Fruit fly (Drosophila melanogaster) whole organism, embryonic: ENCODE measurements around the gene CG43127.

ENCODE experiments used
- CG10147 ChIP-seq: fragments of 200-800 bp; sonication (Bioruptor generic); optimal IDR thresholded peaks from 2 replicates; lab custom pipeline; 2019; ENCODE audit warnings: missing biosample characterization, mild to moderate bottlenecking, missing genetic modification characterization, moderate library complexity
- CG10654 ChIP-seq: fragments of 200-800 bp; sonication (Bioruptor generic); optimal IDR thresholded peaks from 2 replicates; lab custom pipeline; 2016; ENCODE audit warnings: missing biosample characterization, missing genetic modification characterization
- CG11560 ChIP-seq: fragments of 200-800 bp; sonication (Bioruptor generic); IDR thresholded peaks from 3 replicates; pipeline ENCODE4 v1.3.6; 2022; ENCODE audit warnings: missing biosample characterization, missing genetic modification characterization
- CG12236 ChIP-seq: fragments of 200-800 bp; sonication (Bioruptor generic); optimal IDR thresholded peaks from 2 replicates; lab custom pipeline; 2016; ENCODE audit warnings: missing biosample characterization, missing genetic modification characterization
- CG15269 ChIP-seq: fragments of 200-800 bp; sonication (Bioruptor generic); optimal IDR thresholded peaks from 2 replicates; lab custom pipeline; 2018; ENCODE audit warnings: missing biosample characterization, mild to moderate bottlenecking, missing genetic modification characterization, moderate library complexity
- CG1603 ChIP-seq: fragments of 200-800 bp; sonication (Bioruptor generic); optimal IDR thresholded peaks from 2 replicates; lab custom pipeline; 2019; ENCODE audit warnings: missing biosample characterization, mild to moderate bottlenecking, missing genetic modification characterization, moderate library complexity
- CG17328 ChIP-seq: fragments of 200-800 bp; sonication (Bioruptor generic); IDR thresholded peaks from 2 replicates; pipeline ENCODE4 v1.3.6; 2022; ENCODE audit warnings: missing biosample characterization, missing genetic modification characterization
- CG17361 ChIP-seq: fragments of 200-800 bp; sonication (Bioruptor generic); IDR thresholded peaks from 3 replicates; pipeline ENCODE4 v1.3.6; 2022; ENCODE audit warnings: missing biosample characterization, missing genetic modification characterization
- CG18262 ChIP-seq: fragments of 200-800 bp; optimal IDR thresholded peaks from 3 replicates; lab custom pipeline; 2019; ENCODE audit warnings: missing biosample characterization, mild to moderate bottlenecking, missing genetic modification characterization, moderate library complexity
- CG18599 ChIP-seq: fragments of 200-800 bp; sonication (Bioruptor generic); optimal IDR thresholded peaks from 3 replicates; lab custom pipeline; 2017; ENCODE audit warnings: missing biosample characterization, missing genetic modification characterization, mild to moderate bottlenecking, moderate library complexity, missing genetic modification reagents
- CG2678 ChIP-seq: fragments of 200-800 bp; sonication (Bioruptor generic); optimal IDR thresholded peaks from 3 replicates; lab custom pipeline; 2019; ENCODE audit warnings: missing biosample characterization, mild to moderate bottlenecking, missing genetic modification characterization, moderate library complexity
- CG30431 ChIP-seq: fragments of 200-800 bp; sonication (Bioruptor generic); optimal IDR thresholded peaks from 2 replicates; lab custom pipeline; 2017; ENCODE audit warnings: missing biosample characterization, missing genetic modification characterization
- CG34224 ChIP-seq: fragments of 200-800 bp; sonication (Bioruptor generic); IDR thresholded peaks from 3 replicates; pipeline ENCODE4 v1.3.6; 2022; ENCODE audit warnings: missing biosample characterization, missing genetic modification characterization; ENCODE audit not compliant: partially characterized antibody
- CG3838 ChIP-seq: fragments of 200-800 bp; sonication (Bioruptor generic); optimal IDR thresholded peaks from 3 replicates; lab custom pipeline; 2016; ENCODE audit warnings: missing biosample characterization, missing genetic modification characterization
- CG6854 ChIP-seq: fragments of 200-800 bp; sonication (Bioruptor generic); optimal IDR thresholded peaks from 3 replicates; lab custom pipeline; 2017; ENCODE audit warnings: missing biosample characterization, mild to moderate bottlenecking, missing genetic modification characterization
- CG7372 ChIP-seq: fragments of 200-800 bp; sonication (Bioruptor generic); IDR thresholded peaks from 2 replicates; pipeline ENCODE4 v1.3.6; 2022; ENCODE audit warnings: missing biosample characterization, missing genetic modification characterization
- Dek ChIP-seq: fragments of 200-800 bp; sonication (Bioruptor generic); optimal IDR thresholded peaks from 3 replicates; lab custom pipeline; 2019; ENCODE audit warnings: missing biosample characterization, mild to moderate bottlenecking, missing genetic modification characterization, moderate library complexity
- Dip2 ChIP-seq: fragments of 200-800 bp; sonication (Bioruptor generic); IDR thresholded peaks from 2 replicates; pipeline ENCODE4 v1.3.6; 2022; ENCODE audit warnings: missing biosample characterization, missing genetic modification characterization
- Doc2 ChIP-seq: fragments of 200-800 bp; sonication (Bioruptor generic); IDR thresholded peaks from 2 replicates; pipeline ENCODE4 v1.3.6; 2022; ENCODE audit warnings: missing biosample characterization, missing genetic modification characterization
- Drgx ChIP-seq: fragments of 200-800 bp; sonication (Bioruptor generic); IDR thresholded peaks from 2 replicates; pipeline ENCODE4 v1.3.6; 2022; ENCODE audit warnings: missing biosample characterization, missing genetic modification characterization
- E2f2 ChIP-seq: fragments of 200-800 bp; sonication (Bioruptor generic); IDR thresholded peaks from 2 replicates; pipeline ENCODE4 v1.3.6; 2022; ENCODE audit warnings: missing biosample characterization, missing genetic modification characterization
- HLH3B ChIP-seq: fragments of 200-800 bp; sonication (Bioruptor generic); IDR thresholded peaks from 2 replicates; pipeline ENCODE4 v1.3.6; 2022; ENCODE audit warnings: missing biosample characterization, missing genetic modification characterization
- MTF-1 ChIP-seq: fragments of 200-800 bp; sonication (Bioruptor generic); optimal IDR thresholded peaks from 2 replicates; lab custom pipeline; 2018; ENCODE audit warnings: missing biosample characterization, mild to moderate bottlenecking, missing genetic modification characterization, borderline replicate concordance
- Mad ChIP-seq: fragments of 200-800 bp; sonication (Bioruptor generic); optimal IDR thresholded peaks from 2 replicates; lab custom pipeline; 2016; ENCODE audit warnings: missing biosample characterization, missing genetic modification characterization
- Max ChIP-seq: fragments of 200-800 bp; sonication (Bioruptor generic); optimal IDR thresholded peaks from 2 replicates; lab custom pipeline; 2016; ENCODE audit warnings: missing biosample characterization, mild to moderate bottlenecking, missing genetic modification characterization
- Mes4 ChIP-seq: fragments of 200-800 bp; sonication (Bioruptor generic); optimal IDR thresholded peaks from 2 replicates; lab custom pipeline; 2016; ENCODE audit warnings: missing biosample characterization, missing genetic modification characterization
- NC2α ChIP-seq: fragments of 200-800 bp; sonication (Bioruptor generic); optimal IDR thresholded peaks from 2 replicates; lab custom pipeline; 2016; ENCODE audit warnings: missing biosample characterization, missing genetic modification characterization
- Nf-YA ChIP-seq: fragments of 200-800 bp; sonication (Bioruptor generic); IDR thresholded peaks from 2 replicates; pipeline ENCODE4 v1.3.6; 2022; ENCODE audit warnings: missing biosample characterization, missing genetic modification characterization
- Opbp ChIP-seq: fragments of 200-800 bp; sonication (Bioruptor generic); IDR thresholded peaks from 3 replicates; pipeline ENCODE4 v1.3.6; 2022; ENCODE audit warnings: missing biosample characterization, missing genetic modification characterization; ENCODE audit not compliant: partially characterized antibody
- Poxn ChIP-seq: fragments of 200-800 bp; sonication (Bioruptor generic); IDR thresholded peaks from 2 replicates; pipeline ENCODE4 v1.3.6; 2022; ENCODE audit warnings: missing biosample characterization, missing genetic modification characterization
- btn ChIP-seq: fragments of 200-800 bp; sonication (Bioruptor generic); optimal IDR thresholded peaks from 2 replicates; lab custom pipeline; 2016; ENCODE audit warnings: missing biosample characterization, missing genetic modification characterization
- dysf ChIP-seq: fragments of 200-800 bp; sonication (Bioruptor generic); IDR thresholded peaks from 3 replicates; pipeline ENCODE4 v1.3.6; 2022; ENCODE audit warnings: missing biosample characterization, missing genetic modification characterization
- fru ChIP-seq: fragments of >200 bp; optimal IDR thresholded peaks from 2 replicates; lab custom pipeline; 2017
- gem ChIP-seq: fragments of 200-800 bp; sonication (Bioruptor generic); optimal IDR thresholded peaks from 2 replicates; lab custom pipeline; 2019; ENCODE audit warnings: missing biosample characterization, mild to moderate bottlenecking, missing genetic modification characterization, moderate library complexity
- grau ChIP-seq: fragments of 200-800 bp; optimal IDR thresholded peaks from 3 replicates; lab custom pipeline; 2019; ENCODE audit warnings: missing biosample characterization, mild to moderate bottlenecking, missing genetic modification characterization, moderate library complexity
- gsb-n ChIP-seq: fragments of 200-800 bp; sonication (Bioruptor generic); optimal IDR thresholded peaks from 3 replicates; lab custom pipeline; 2018; ENCODE audit warnings: missing biosample characterization, mild to moderate bottlenecking, missing genetic modification characterization
- hbn ChIP-seq: fragments of 200-800 bp; sonication (Bioruptor generic); IDR thresholded peaks from 2 replicates; pipeline ENCODE4 v1.3.6; 2022; ENCODE audit warnings: missing biosample characterization, missing genetic modification characterization; ENCODE audit not compliant: partially characterized antibody
- insv ChIP-seq, 2 experiments: fragments of 200-800 bp; sonication (Bioruptor generic); optimal IDR thresholded peaks; 3 replicates each; lab custom pipeline; 2016 to 2018; ENCODE audit warnings: missing biosample characterization in 2 of 2, missing genetic modification characterization in 2 of 2
- inv ChIP-seq: fragments of 200-800 bp; sonication (Bioruptor generic); IDR thresholded peaks from 2 replicates; pipeline ENCODE4 v1.3.6; 2022; ENCODE audit warnings: missing biosample characterization, missing genetic modification characterization; ENCODE audit not compliant: partially characterized antibody
- jing ChIP-seq: fragments of 200-800 bp; sonication (Bioruptor generic); optimal IDR thresholded peaks from 2 replicates; lab custom pipeline; 2018; ENCODE audit warnings: missing biosample characterization, mild to moderate bottlenecking, missing genetic modification characterization
- ken ChIP-seq: fragments of 200-800 bp; sonication (Bioruptor generic); IDR thresholded peaks from 3 replicates; pipeline ENCODE4 v1.3.6; 2022; ENCODE audit warnings: missing biosample characterization, missing genetic modification characterization
- lbe ChIP-seq: fragments of 200-800 bp; sonication (Bioruptor generic); optimal IDR thresholded peaks from 2 replicates; lab custom pipeline; 2016; ENCODE audit warnings: missing biosample characterization, mild to moderate bottlenecking, missing genetic modification characterization
- pho ChIP-seq: fragments of 200-800 bp; sonication (Bioruptor generic); optimal IDR thresholded peaks from 2 replicates; lab custom pipeline; 2016; ENCODE audit warnings: missing biosample characterization, missing genetic modification characterization
- repo ChIP-seq: fragments of 200-800 bp; sonication (Bioruptor generic); optimal IDR thresholded peaks from 2 replicates; lab custom pipeline; 2016; ENCODE audit warnings: missing biosample characterization, missing genetic modification characterization
- ro ChIP-seq: fragments of 200-800 bp; sonication (Bioruptor generic); IDR thresholded peaks from 2 replicates; pipeline ENCODE4 v1.3.6; 2022; ENCODE audit warnings: missing biosample characterization, missing genetic modification characterization
- sens-2 ChIP-seq: fragments of 200-800 bp; sonication (Bioruptor generic); IDR thresholded peaks from 2 replicates; pipeline ENCODE4 v1.3.6; 2022; ENCODE audit warnings: missing biosample characterization, missing genetic modification characterization
- sisA ChIP-seq: fragments of 200-800 bp; sonication (Bioruptor generic); IDR thresholded peaks from 2 replicates; pipeline ENCODE4 v1.3.6; 2022; ENCODE audit warnings: missing biosample characterization, missing genetic modification characterization
- sr ChIP-seq: fragments of 200-800 bp; sonication (Bioruptor generic); IDR thresholded peaks from 3 replicates; pipeline ENCODE4 v1.3.6; 2022; ENCODE audit warnings: missing biosample characterization, missing genetic modification characterization
- tio ChIP-seq: fragments of 200-800 bp; sonication (Bioruptor generic); optimal IDR thresholded peaks from 2 replicates; lab custom pipeline; 2017; ENCODE audit warnings: missing biosample characterization, missing genetic modification characterization, inconsistent platforms
- tna ChIP-seq: fragments of 200-800 bp; sonication (Bioruptor generic); IDR thresholded peaks from 2 replicates; pipeline ENCODE4 v1.3.6; 2022; ENCODE audit warnings: missing biosample characterization, missing genetic modification characterization; ENCODE audit not compliant: partially characterized antibody
- vnd ChIP-seq: fragments of 200-800 bp; sonication (Bioruptor generic); IDR thresholded peaks from 3 replicates; pipeline ENCODE4 v1.3.6; 2022; ENCODE audit warnings: missing biosample characterization, missing genetic modification characterization; ENCODE audit not compliant: partially characterized antibody
- wdn ChIP-seq: fragments of 200-800 bp; sonication (Bioruptor generic); IDR thresholded peaks from 2 replicates; pipeline ENCODE4 v1.3.6; 2022; ENCODE audit warnings: missing biosample characterization, missing genetic modification characterization

The CG43127 gene

dm6 chr3L:10637819-10638218, 12.4 kb upstream of the CG43127 start, which contains the start of gene Cnep1r2 (continued):
- TF ChIP-seq CG17361 (GFP tag; lab: Robert Waterston, UW) (peak; percentile 98), sisA (GFP tag; lab: Robert Waterston, UW) (peak; percentile 94), CG18262 (tag; lab: Kevin White, UChicago) (peak; percentile 98), Max (peak; percentile 87), sr (GFP tag; lab: Robert Waterston, UW) (peak; percentile 68; the same call in 1 of the 3 replicates), lbe (GFP tag; lab: Kevin White, UChicago) (peak; percentile 92), ken (GFP tag; lab: Robert Waterston, UW) (peak; percentile 95), CG18599 (GFP tag; lab: Kevin White, UChicago) (peak; percentile 96), insv (GFP tag; optimal IDR thresholded peaks at IDR 0.05; lab: Kevin White, UChicago) (peak in 1 of 2 experiments; percentile 81), HLH3B (GFP tag; lab: Robert Waterston, UW) (peak; percentile 95), Doc2 (GFP tag; lab: Robert Waterston, UW) (peak; percentile 62), sens-2 (GFP tag; lab: Robert Waterston, UW) (peak; percentile 72; the same call in 1 of the 2 replicates), repo (GFP tag; lab: Kevin White, UChicago) (peak; percentile 33), CG3838 (GFP tag; lab: Kevin White, UChicago) (peak; percentile 79), CG2678 (peak; percentile 98), CG6854 (peak; percentile 82), hbn (GFP tag; lab: Robert Waterston, UW) (no peak), Opbp (GFP tag; lab: Robert Waterston, UW) (no peak), CG10654 (GFP tag; lab: Kevin White, UChicago) (peak; percentile 92), fru (lab: Kevin White, UChicago) (no peak), dysf (peak; percentile 97), gsb-n (tag; lab: Kevin White, UChicago) (peak; percentile 98), E2f2 (peak; percentile 79), CG1603 (tag; lab: Kevin White, UChicago) (no peak), CG15269 (peak; percentile 97), wdn (GFP tag; lab: Robert Waterston, UW) (peak; percentile 89), inv (GFP tag; lab: Robert Waterston, UW) (no peak), CG30431 (GFP tag; lab: Kevin White, UChicago) (peak; percentile 96), pho (GFP tag; lab: Kevin White, UChicago) (peak; percentile 58), CG34224 (GFP tag; lab: Robert Waterston, UW) (no peak), CG10147 (GFP tag; lab: Kevin White, UChicago) (peak; percentile 89), Dip2 (GFP tag; lab: Robert Waterston, UW) (no peak), Mad (GFP tag; lab: Kevin White, UChicago) (peak; percentile 65), grau (tag; lab: Kevin White, UChicago) (peak; percentile 97), CG7372 (GFP tag; lab: Robert Waterston, UW) (peak; percentile 96), CG11560 (peak; percentile 91), tio (GFP tag; lab: Kevin White, UChicago) (peak; percentile 87), gem (peak; percentile 99), Drgx (GFP tag; lab: Robert Waterston, UW) (peak; percentile 92), jing (GFP tag; lab: Kevin White, UChicago) (peak; percentile 74), Dek (peak; percentile 96), btn (GFP tag; lab: Kevin White, UChicago) (no peak), tna (GFP tag; lab: Robert Waterston, UW) (no peak), CG17328 (peak; percentile 94), ro (GFP tag; lab: Robert Waterston, UW) (peak; percentile 93), Poxn (GFP tag; lab: Robert Waterston, UW) (peak; percentile 79), Mes4 (GFP tag; lab: Kevin White, UChicago) (no peak), Nf-YA (GFP tag; lab: Robert Waterston, UW) (peak; percentile 82), MTF-1 (GFP tag; lab: Kevin White, UChicago) (peak; percentile 83), vnd (GFP tag; lab: Robert Waterston, UW) (no peak), NC2α (GFP tag; lab: Kevin White, UChicago) (no peak), CG12236 (GFP tag; lab: Kevin White, UChicago) (no peak)
